Fruit fly (Drosophila melanogaster) whole organism, embryonic: ENCODE measurements around the gene heix.

Experiments used
- Ada2b ChIP-seq: fragments of 200-800 bp; sonication (Bioruptor generic); IDR thresholded peaks from 2 replicates; pipeline ENCODE4 v1.3.6; 2022; ENCODE audit warnings: missing biosample characterization, missing genetic modification characterization
- BEAF-32 ChIP-seq: fragments of 200-800 bp; sonication (Bioruptor generic); optimal IDR thresholded peaks from 3 replicates; lab custom pipeline; 2017; ENCODE audit warnings: missing biosample characterization, missing genetic modification characterization, mild to moderate bottlenecking, moderate library complexity, missing genetic modification reagents
- Bdp1 ChIP-seq: fragments of 200-800 bp; sonication (Bioruptor generic); optimal IDR thresholded peaks from 3 replicates; lab custom pipeline; 2016; ENCODE audit warnings: missing biosample characterization, missing genetic modification characterization
- C15 ChIP-seq: fragments of 200-800 bp; sonication (Bioruptor generic); IDR thresholded peaks from 3 replicates; pipeline ENCODE4 v1.3.6; 2022; ENCODE audit warnings: missing biosample characterization, missing genetic modification characterization
- CG10321 ChIP-seq: fragments of 200-800 bp; sonication (Bioruptor generic); IDR thresholded peaks from 2 replicates; pipeline ENCODE4 v1.3.6; 2022; ENCODE audit warnings: missing biosample characterization, missing genetic modification characterization
- CG10565 ChIP-seq: fragments of 200-800 bp; sonication (Bioruptor generic); optimal IDR thresholded peaks from 3 replicates; lab custom pipeline; 2016; ENCODE audit warnings: missing biosample characterization, mild to moderate bottlenecking, missing genetic modification characterization
- CG11504 ChIP-seq: fragments of 200-800 bp; sonication (Bioruptor generic); optimal IDR thresholded peaks from 3 replicates; lab custom pipeline; 2019; ENCODE audit warnings: missing biosample characterization, mild to moderate bottlenecking, missing genetic modification characterization, moderate library complexity
- CG12071 ChIP-seq: fragments of 200-800 bp; sonication (Bioruptor generic); optimal IDR thresholded peaks from 3 replicates; lab custom pipeline; 2018; ENCODE audit warnings: missing biosample characterization, mild to moderate bottlenecking, missing genetic modification characterization
- CG12219 ChIP-seq: fragments of 200-800 bp; sonication (Bioruptor generic); optimal IDR thresholded peaks from 3 replicates; lab custom pipeline; 2018; ENCODE audit warnings: missing biosample characterization, mild to moderate bottlenecking, missing genetic modification characterization
- CG12744 ChIP-seq: fragments of 200-800 bp; sonication (Bioruptor generic); optimal IDR thresholded peaks from 2 replicates; lab custom pipeline; 2016; ENCODE audit warnings: missing biosample characterization, missing genetic modification characterization
- CG16813 ChIP-seq: fragments of 200-800 bp; sonication (Bioruptor generic); IDR thresholded peaks from 3 replicates; pipeline ENCODE4 v1.3.6; 2022; ENCODE audit warnings: missing biosample characterization, missing genetic modification characterization; ENCODE audit not compliant: partially characterized antibody
- CG17612 ChIP-seq: fragments of 200-800 bp; sonication (Bioruptor generic); IDR thresholded peaks from 2 replicates; pipeline ENCODE4 v1.3.6; 2022; ENCODE audit warnings: missing biosample characterization, missing genetic modification characterization
- CG2678 ChIP-seq: fragments of 200-800 bp; sonication (Bioruptor generic); optimal IDR thresholded peaks from 3 replicates; lab custom pipeline; 2019; ENCODE audit warnings: missing biosample characterization, mild to moderate bottlenecking, missing genetic modification characterization, moderate library complexity
- CG31365 ChIP-seq: fragments of 200-800 bp; sonication (Bioruptor generic); optimal IDR thresholded peaks from 2 replicates; lab custom pipeline; 2018; ENCODE audit warnings: missing biosample characterization, mild to moderate bottlenecking, missing genetic modification characterization
- CG3726 ChIP-seq: fragments of 200-800 bp; sonication (Bioruptor generic); IDR thresholded peaks from 3 replicates; pipeline ENCODE4, ENCODE4 v1.3.6; 2022; ENCODE audit warnings: missing biosample characterization, missing genetic modification characterization
- CG3847 ChIP-seq: fragments of 200-800 bp; sonication (Bioruptor generic); IDR thresholded peaks from 2 replicates; pipeline ENCODE4 v1.3.6; 2022; ENCODE audit warnings: missing biosample characterization, missing genetic modification characterization
- CG42726 ChIP-seq: fragments of 200-800 bp; sonication (Bioruptor generic); IDR thresholded peaks from 2 replicates; pipeline ENCODE4 v1.3.6; 2022; ENCODE audit warnings: missing biosample characterization, missing genetic modification characterization; ENCODE audit not compliant: partially characterized antibody
- CG7372 ChIP-seq: fragments of 200-800 bp; sonication (Bioruptor generic); IDR thresholded peaks from 2 replicates; pipeline ENCODE4 v1.3.6; 2022; ENCODE audit warnings: missing biosample characterization, missing genetic modification characterization
- CG8290 ChIP-seq, 3 experiments: fragments of 200-800 bp; sonication (Bioruptor generic); optimal IDR thresholded peaks; 2 replicates each; lab custom pipeline; 2016 to 2019; ENCODE audit warnings: missing biosample characterization in 3 of 3, missing genetic modification characterization in 3 of 3, mild to moderate bottlenecking in 2 of 3, moderate library complexity in 1 of 3
- CG8924 ChIP-seq: fragments of 200-800 bp; optimal IDR thresholded peaks from 3 replicates; lab custom pipeline; 2019; ENCODE audit warnings: missing biosample characterization, mild to moderate bottlenecking, missing genetic modification characterization, moderate library complexity
- CTCF ChIP-seq: fragments of 200-800 bp; sonication (Bioruptor generic); optimal IDR thresholded peaks from 2 replicates; lab custom pipeline; 2017; ENCODE audit warnings: missing biosample characterization, mild to moderate bottlenecking, missing genetic modification characterization, moderate library complexity
- D ChIP-seq, 2 experiments: fragments of 200-800 bp in 1 of 2; fragments of >200 bp in 1 of 2; sonication (Bioruptor generic) in 1 of 2; optimal IDR thresholded peaks; 2 replicates in 1 of 2; 3 replicates in 1 of 2; lab custom pipeline; 2017; ENCODE audit warnings: mild to moderate bottlenecking in 1 of 2, missing biosample characterization in 1 of 2, missing genetic modification characterization in 1 of 2, missing genetic modification reagents in 1 of 2
- D19A ChIP-seq: fragments of 200-800 bp; optimal IDR thresholded peaks from 3 replicates; lab custom pipeline; 2019; ENCODE audit warnings: missing biosample characterization, mild to moderate bottlenecking, missing genetic modification characterization, moderate library complexity
- D19B ChIP-seq: fragments of 200-800 bp; sonication (Bioruptor generic); optimal IDR thresholded peaks from 2 replicates; lab custom pipeline; 2017; ENCODE audit warnings: missing biosample characterization, mild to moderate bottlenecking, missing genetic modification characterization
- Dip2 ChIP-seq: fragments of 200-800 bp; sonication (Bioruptor generic); IDR thresholded peaks from 2 replicates; pipeline ENCODE4 v1.3.6; 2022; ENCODE audit warnings: missing biosample characterization, missing genetic modification characterization
- Eip74EF ChIP-seq, 2 experiments: fragments of 200-800 bp in 1 of 2; fragments of >200 bp in 1 of 2; sonication (Bioruptor generic) in 1 of 2; optimal IDR thresholded peaks; 2 replicates each; lab custom pipeline; 2017 to 2019; ENCODE audit warnings: missing biosample characterization in 2 of 2, missing genetic modification characterization in 2 of 2, mild to moderate bottlenecking in 1 of 2, moderate library complexity in 1 of 2
- Fer1 ChIP-seq: fragments of 200-800 bp; sonication (Bioruptor generic); optimal IDR thresholded peaks from 2 replicates; lab custom pipeline; 2017; ENCODE audit warnings: missing biosample characterization, mild to moderate bottlenecking, missing genetic modification characterization
- Hand ChIP-seq: fragments of 200-800 bp; sonication (Bioruptor generic); optimal IDR thresholded peaks from 2 replicates; lab custom pipeline; 2017; ENCODE audit warnings: mild to moderate bottlenecking, missing biosample characterization, missing genetic modification reagents, missing genetic modification characterization
- HmgD ChIP-seq: fragments of 200-800 bp; sonication (Bioruptor generic); optimal IDR thresholded peaks from 3 replicates; lab custom pipeline; 2016; ENCODE audit warnings: missing biosample characterization, missing genetic modification characterization
- Hsf ChIP-seq: fragments of 200-800 bp; sonication (Bioruptor generic); optimal IDR thresholded peaks from 3 replicates; lab custom pipeline; 2016; ENCODE audit warnings: missing biosample characterization, missing genetic modification characterization
- Tbp ChIP-seq: fragments of >200 bp; optimal IDR thresholded peaks from 2 replicates; lab custom pipeline; 2018; ENCODE audit warnings: missing biosample characterization, missing genetic modification characterization
- Usf ChIP-seq: fragments of 200-800 bp; sonication (Bioruptor generic); optimal IDR thresholded peaks from 2 replicates; lab custom pipeline; 2017; ENCODE audit warnings: missing genotype, missing biosample characterization, missing genetic modification characterization
- ac ChIP-seq: fragments of 200-800 bp; sonication (Bioruptor generic); optimal IDR thresholded peaks from 3 replicates; lab custom pipeline; 2017; ENCODE audit warnings: missing biosample characterization, mild to moderate bottlenecking, missing genetic modification characterization
- ap ChIP-seq: fragments of 200-800 bp; sonication (Bioruptor generic); IDR thresholded peaks from 2 replicates; pipeline ENCODE4 v1.3.6; 2022; ENCODE audit warnings: missing biosample characterization, missing genetic modification characterization
- ash1 ChIP-seq: fragments of 200-800 bp; sonication (Bioruptor generic); optimal IDR thresholded peaks from 2 replicates; lab custom pipeline; 2018; ENCODE audit warnings: missing biosample characterization, mild to moderate bottlenecking, missing genetic modification characterization
- bigmax ChIP-seq: fragments of 200-800 bp; sonication (Bioruptor generic); optimal IDR thresholded peaks from 2 replicates; lab custom pipeline; 2018; ENCODE audit warnings: missing biosample characterization, mild to moderate bottlenecking, missing genetic modification characterization
- bowl ChIP-seq: fragments of 200-800 bp; sonication (Bioruptor generic); IDR thresholded peaks from 2 replicates; pipeline ENCODE4 v1.3.6; 2022; ENCODE audit warnings: missing biosample characterization, missing genetic modification characterization
- caup ChIP-seq: fragments of 200-800 bp; sonication (Bioruptor generic); optimal IDR thresholded peaks from 3 replicates; lab custom pipeline; 2017; ENCODE audit warnings: missing biosample characterization, mild to moderate bottlenecking, missing genetic modification characterization, moderate library complexity; ENCODE audit not compliant: severe bottlenecking
- chm ChIP-seq: fragments of 200-800 bp; sonication (Bioruptor generic); IDR thresholded peaks from 2 replicates; pipeline ENCODE4 v1.3.6; 2022; ENCODE audit warnings: missing biosample characterization, missing genetic modification characterization
- emc ChIP-seq: fragments of 200-800 bp; sonication (Bioruptor generic); optimal IDR thresholded peaks from 2 replicates; lab custom pipeline; 2016; ENCODE audit warnings: missing biosample characterization, missing genetic modification characterization
- eyg ChIP-seq: fragments of 200-800 bp; sonication (Bioruptor generic); optimal IDR thresholded peaks from 3 replicates; lab custom pipeline; 2016; ENCODE audit warnings: missing biosample characterization, missing genetic modification characterization
- fd3F ChIP-seq: fragments of 200-800 bp; sonication (Bioruptor generic); optimal IDR thresholded peaks from 2 replicates; lab custom pipeline; 2018; ENCODE audit warnings: missing biosample characterization, mild to moderate bottlenecking, missing genetic modification characterization, moderate library complexity
- ham ChIP-seq: fragments of 200-800 bp; sonication (Bioruptor generic); IDR thresholded peaks from 2 replicates; pipeline ENCODE4 v1.3.6; 2022; ENCODE audit warnings: missing biosample characterization, missing genetic modification characterization
- jing ChIP-seq: fragments of 200-800 bp; sonication (Bioruptor generic); optimal IDR thresholded peaks from 2 replicates; lab custom pipeline; 2018; ENCODE audit warnings: missing biosample characterization, mild to moderate bottlenecking, missing genetic modification characterization
- ken ChIP-seq: fragments of 200-800 bp; sonication (Bioruptor generic); IDR thresholded peaks from 3 replicates; pipeline ENCODE4 v1.3.6; 2022; ENCODE audit warnings: missing biosample characterization, missing genetic modification characterization
- lab ChIP-seq: fragments of 200-800 bp; sonication (Bioruptor generic); optimal IDR thresholded peaks from 3 replicates; lab custom pipeline; 2017; ENCODE audit warnings: missing biosample characterization, missing genetic modification characterization, mild to moderate bottlenecking, moderate library complexity, missing genetic modification reagents
- onecut ChIP-seq: fragments of 200-800 bp; sonication (Bioruptor generic); IDR thresholded peaks from 2 replicates; pipeline ENCODE4 v1.3.6; 2022; ENCODE audit warnings: missing biosample characterization, missing genetic modification characterization
- pum ChIP-seq: fragments of 200-800 bp; sonication (Bioruptor generic); optimal IDR thresholded peaks from 2 replicates; lab custom pipeline; 2016; ENCODE audit warnings: missing biosample characterization, missing genetic modification characterization
- usp ChIP-seq: fragments of >200 bp; optimal IDR thresholded peaks from 2 replicates; lab custom pipeline; 2017; ENCODE audit warnings: missing biosample characterization, missing genetic modification characterization
- zen2 ChIP-seq: fragments of 200-800 bp; sonication (Bioruptor generic); IDR thresholded peaks from 3 replicates; pipeline ENCODE4 v1.3.6; 2022; ENCODE audit warnings: missing biosample characterization, missing genetic modification characterization; ENCODE audit not compliant: partially characterized antibody

heix gene

DNA sequence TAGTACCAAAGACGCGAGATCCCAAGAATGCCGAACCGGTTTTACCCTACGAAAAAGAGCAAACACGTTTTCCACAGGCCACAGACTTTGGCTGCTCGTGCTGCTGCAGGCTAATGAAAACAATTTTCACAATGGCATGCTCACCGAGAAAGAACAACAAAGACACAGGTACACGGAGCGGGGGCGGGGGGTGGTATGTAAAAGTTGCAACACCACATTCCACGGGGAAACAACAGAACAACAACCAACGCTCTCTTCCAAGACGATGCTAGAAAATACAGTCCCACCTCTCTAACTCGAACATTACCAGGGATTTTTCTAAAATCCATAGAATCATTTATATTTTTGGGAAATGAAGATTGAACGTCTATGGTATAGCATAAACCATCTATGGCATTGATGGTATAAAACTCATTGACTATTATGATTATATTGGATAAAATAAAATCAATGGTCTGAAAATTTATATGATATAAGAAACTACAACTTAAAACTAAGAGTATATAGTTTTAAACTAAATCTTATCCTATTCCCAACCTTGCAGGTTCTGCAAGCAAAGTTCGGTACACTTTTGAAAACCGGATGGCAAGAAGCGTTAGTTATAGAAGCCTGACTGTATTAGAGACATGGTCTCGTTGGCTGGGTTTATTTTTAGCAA lies 18.1 kb downstream of the heix start (continued):
- TF ChIP-seq Hand (GFP tag; lab: Kevin White, UChicago) (no peak), bowl (GFP tag; lab: Robert Waterston, UW) (no peak), chm (GFP tag; lab: Robert Waterston, UW) (no peak), Tbp (GFP tag; lab: Kevin White, UChicago) (no peak), pum (no peak), emc (GFP tag; lab: Kevin White, UChicago) (no peak), fd3F (GFP tag; lab: Kevin White, UChicago) (no peak), CG7372 (GFP tag; lab: Robert Waterston, UW) (no peak), Ada2b (GFP tag; lab: Robert Waterston, UW) (no peak), Dip2 (no peak), CG16813 (no peak), usp (GFP tag; lab: Kevin White, UChicago) (no peak), CG3726 (GFP tag; lab: Robert Waterston, UW) (no peak), eyg (no peak), D19B (GFP tag; lab: Kevin White, UChicago) (no peak), CG12219 (GFP tag; lab: Kevin White, UChicago) (no peak), bigmax (GFP tag; lab: Kevin White, UChicago) (no peak), onecut (GFP tag; lab: Robert Waterston, UW) (no peak), ken (GFP tag; lab: Robert Waterston, UW) (no peak), CG12071 (GFP tag; lab: Kevin White, UChicago) (no peak), CTCF (GFP tag; lab: Kevin White, UChicago) (no peak), lab (GFP tag; lab: Kevin White, UChicago) (no peak), CG8290 (GFP tag; optimal IDR thresholded peaks at IDR 0.05; lab: Kevin White, UChicago) (no peak), CG8290 (tag; optimal IDR thresholded peaks at IDR 0.05; lab: Kevin White, UChicago) (no peak), ap (no peak), Eip74EF (GFP tag; optimal IDR thresholded peaks at IDR 0.05; lab: Kevin White, UChicago) (no peak), CG3847 (no peak), Hsf (GFP tag; lab: Kevin White, UChicago) (no peak), CG31365 (tag; lab: Kevin White, UChicago) (no peak), C15 (no peak), zen2 (GFP tag; lab: Robert Waterston, UW) (no peak), Bdp1 (GFP tag; lab: Kevin White, UChicago) (no peak), CG2678 (tag; lab: Kevin White, UChicago) (peak; percentile 20), CG11504 (tag; lab: Kevin White, UChicago) (peak; percentile 16), CG10321 (no peak), CG8924 (peak; percentile 15), CG42726 (GFP tag; lab: Robert Waterston, UW) (no peak), CG12744 (GFP tag; lab: Kevin White, UChicago) (no peak), D19A (tag; lab: Kevin White, UChicago) (no peak), CG10565 (GFP tag; lab: Kevin White, UChicago) (no peak), D (optimal IDR thresholded peaks at IDR 0.05; lab: Kevin White, UChicago) (no peak), D (GFP tag; optimal IDR thresholded peaks at IDR 0.05; lab: Kevin White, UChicago) (no peak), CG17612 (no peak), Usf (GFP tag; lab: Kevin White, UChicago) (no peak), HmgD (GFP tag; lab: Kevin White, UChicago) (no peak), Fer1 (GFP tag; lab: Kevin White, UChicago) (no peak), ac (GFP tag; lab: Kevin White, UChicago) (no peak), ash1 (no peak), caup (GFP tag; lab: Kevin White, UChicago) (no peak), ham (GFP tag; lab: Robert Waterston, UW) (no peak), jing (GFP tag; lab: Kevin White, UChicago) (no peak), BEAF-32 (GFP tag; lab: Kevin White, UChicago) (no peak)
